Fruit fly (Drosophila melanogaster) S2 (cell line): ENCODE results near the gene Diedel2.

Source experiments
- CG8478 ChIP-seq: fragments of >200 bp; optimal IDR thresholded peaks from 2 replicates; lab custom pipeline; 2018
- CTCF ChIP-seq, 2 experiments: fragments of >200 bp; optimal IDR thresholded peaks; 2 replicates each; lab custom pipeline; 2018

DNA sequence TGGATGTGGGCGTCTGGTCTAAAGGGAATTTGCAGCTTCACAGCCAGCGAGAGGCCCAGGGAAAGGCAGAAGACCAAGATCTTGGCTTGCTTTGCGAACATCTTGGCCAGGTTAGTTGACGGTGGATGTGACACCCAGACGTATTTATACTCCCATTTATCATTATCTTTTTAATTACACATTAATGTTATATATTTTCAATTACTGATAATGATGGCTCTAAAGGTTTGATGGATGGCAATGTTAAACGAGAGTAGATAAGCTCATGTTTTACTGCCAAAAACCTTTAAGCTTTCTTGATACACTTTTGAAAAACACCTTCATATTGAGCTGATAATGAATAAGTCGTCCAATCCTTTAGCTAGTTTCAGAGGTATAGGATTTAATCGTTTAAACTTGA is 18.6 kb upstream of the Diedel2 start, which contains the start of gene CG11470:
- TF ChIP-seq CG8478 (lab: Kevin White, UChicago): no peak
- TF ChIP-seq CTCF (optimal IDR thresholded peaks at IDR 0.05; lab: Kevin White, UChicago): no peak
